Worm (Caenorhabditis elegans) whole organism, L4 larva: ENCODE data around the gene C07G1.7.

Experiments
- F26F4.8 ChIP-seq: fragments of 200-800 bp; sonication (Bioruptor generic); conservative IDR thresholded peaks from 2 replicates; pipeline ENCODE4 v1.3.6; 2022; ENCODE audit warnings: missing genetic modification characterization, missing compliant biosample characterization
- ama-1 ChIP-seq: fragments of 150-350 bp; optimal IDR thresholded peaks from 2 replicates; lab custom pipeline; 2014; ENCODE audit warnings: inconsistent platforms, mixed read lengths
- egl-27 ChIP-seq: sonication (generic microtip); optimal IDR thresholded peaks from 3 replicates; lab custom pipeline; 2017; ENCODE audit warnings: missing biosample characterization, missing genetic modification reagents, missing genetic modification characterization
- gei-8 ChIP-seq: fragments of 200-800 bp; sonication (Bioruptor generic); optimal IDR thresholded peaks from 2 replicates; lab custom pipeline; 2018; ENCODE audit warnings: mild to moderate bottlenecking, missing genetic modification characterization, missing compliant biosample characterization
- nhr-25 ChIP-seq: sonication (generic microtip); optimal IDR thresholded peaks from 2 replicates; lab custom pipeline; 2017; ENCODE audit warnings: missing genetic modification characterization, mild to moderate bottlenecking, missing compliant biosample characterization, antibody characterized with exemption, moderate library complexity, borderline replicate concordance; ENCODE audit not compliant: insufficient read depth
- nhr-41 ChIP-seq: fragments of 200-800 bp; sonication (Bioruptor generic); IDR thresholded peaks from 2 replicates; pipeline ENCODE4 v1.3.6; 2022; ENCODE audit warnings: missing genetic modification reagents, missing genetic modification characterization, missing compliant biosample characterization
- tra-1 ChIP-seq: fragments of 200-800 bp; sonication (Bioruptor generic); IDR thresholded peaks from 2 replicates; pipeline ENCODE4 v1.3.6; 2022; ENCODE audit warnings: missing genetic modification reagents, missing genetic modification characterization, missing compliant biosample characterization
- zip-11 ChIP-seq: fragments of 200-800 bp; sonication (Bioruptor generic); IDR thresholded peaks from 2 replicates; pipeline ENCODE4 v1.3.6; 2022; ENCODE audit warnings: missing genetic modification characterization, missing compliant biosample characterization

ce11 chrIV:8208855-8209254, 2.8 kb downstream of the C07G1.7 start:
- no peak for TF ChIP-seq tra-1 (GFP tag; lab: Robert Waterston, UW)
- TF ChIP-seq gei-8 = no peak
- no peak for TF ChIP-seq F26F4.8 (GFP tag; lab: Robert Waterston, UW)
- no peak for TF ChIP-seq zip-11
- TF ChIP-seq egl-27 (tag; lab: Kevin White, UChicago) = no peak
- TF ChIP-seq nhr-25 (tag; lab: Kevin White, UChicago) = no peak
- TF ChIP-seq nhr-41 (GFP tag; lab: Robert Waterston, UW) = no peak
- TF ChIP-seq ama-1 (lab: Kevin White, UChicago) = no peak
